Worm (Caenorhabditis elegans) whole organism, L4/young adult: Measurements from ENCODE around the gene srd-51.

Experiments used
- W03F9.2 ChIP-seq: fragments of 150-350 bp; optimal IDR thresholded peaks from 2 replicates; lab custom pipeline; 2014; ENCODE audit warnings: missing biosample characterization, missing genetic modification characterization
- him-1 ChIP-seq: sonication (generic microtip); optimal IDR thresholded peaks from 2 replicates; lab custom pipeline; 2016; ENCODE audit warnings: missing genotype, missing genetic modification reagents, missing genetic modification characterization, missing compliant biosample characterization

- TF ChIP-seq him-1 (tag; lab: Kevin White, UChicago) (no peak), W03F9.2 (no peak)
Measured at ce11 chrX:13469907-13470647, 14.6 kb downstream of the srd-51 start.
